Fruit fly (Drosophila melanogaster): Measurements from ENCODE around the gene CG15468.

CG15468 gene

dm6 chrX:4919040-4919881 is 41.7 kb downstream of the CG15468 start (continued):
- TF ChIP-seq Mes4 (GFP tag; optimal IDR thresholded peaks at IDR 0.05), result peak; percentile 51
- peak; percentile 87 for TF ChIP-seq al (GFP tag; IDR thresholded peaks at IDR 0.05)
- no peak for TF ChIP-seq Scr (GFP tag; IDR thresholded peaks at IDR 0.05; ENCODE audit: partially characterized antibody)
- TF ChIP-seq CG5953 (GFP tag; IDR thresholded peaks at IDR 0.05), result peak; percentile 73
- TF ChIP-seq Atf6 (GFP tag; IDR thresholded peaks at IDR 0.05), result peak; percentile 81
- TF ChIP-seq gt (GFP tag; IDR thresholded peaks at IDR 0.05), result no peak; the same call in 1 of the 2 replicates
- peak; percentile 70 for TF ChIP-seq CG1602 (GFP tag; optimal IDR thresholded peaks at IDR 0.05)
- no peak for TF ChIP-seq CG33557 (GFP tag; optimal IDR thresholded peaks at IDR 0.05)
- peak; percentile 68 for TF ChIP-seq CG30431 (GFP tag; optimal IDR thresholded peaks at IDR 0.05)
- peak; percentile 27 for TF ChIP-seq CG15011 (GFP tag; optimal IDR thresholded peaks at IDR 0.05)
- TF ChIP-seq sim (GFP tag; IDR thresholded peaks at IDR 0.05), result peak; percentile 56; the same call in 1 of the 2 replicates
- TF ChIP-seq bab2 (GFP tag; optimal IDR thresholded peaks at IDR 0.05), result peak; percentile 84
- peak; percentile 64 for TF ChIP-seq CG2875 (GFP tag; optimal IDR thresholded peaks at IDR 0.05)
- no peak for TF ChIP-seq knrl (GFP tag; IDR thresholded peaks at IDR 0.05; ENCODE audit: partially characterized antibody)
- TF ChIP-seq CG6813 (GFP tag; optimal IDR thresholded peaks at IDR 0.05), result peak; percentile 35
- TF ChIP-seq HLHmδ (GFP tag; optimal IDR thresholded peaks at IDR 0.05), result no peak
- peak; percentile 86 for TF ChIP-seq Dbx (GFP tag; IDR thresholded peaks at IDR 0.05)
- TF ChIP-seq cato (GFP tag; optimal IDR thresholded peaks at IDR 0.05; ENCODE audit: borderline replicate concordance), result peak; percentile 65
- TF ChIP-seq Camta (GFP tag; optimal IDR thresholded peaks at IDR 0.05), result peak; percentile 54
- TF ChIP-seq Ptx1 (GFP tag; IDR thresholded peaks at IDR 0.05), result peak; percentile 93
- TF ChIP-seq vnd (GFP tag; IDR thresholded peaks at IDR 0.05; ENCODE audit: partially characterized antibody), result no peak
- peak; percentile 17 for TF ChIP-seq CG10267 (tag; optimal IDR thresholded peaks at IDR 0.05)
- TF ChIP-seq CG6689 (GFP tag; IDR thresholded peaks at IDR 0.05), result peak; percentile 84
- TF ChIP-seq H2.0 (GFP tag; IDR thresholded peaks at IDR 0.05), result peak; percentile 89
- peak; percentile 71 for TF ChIP-seq CG17612 (GFP tag; IDR thresholded peaks at IDR 0.05)
- TF ChIP-seq CG7745 (tag; optimal IDR thresholded peaks at IDR 0.05), result no peak
- peak; percentile 72 for TF ChIP-seq fu2 (GFP tag; optimal IDR thresholded peaks at IDR 0.05)
- peak; percentile 62 for TF ChIP-seq slou (GFP tag; optimal IDR thresholded peaks at IDR 0.05)
- TF ChIP-seq Drgx (GFP tag; IDR thresholded peaks at IDR 0.05), result peak; percentile 96
- TF ChIP-seq CG1024 (GFP tag; IDR thresholded peaks at IDR 0.05), result peak; percentile 69; the same call in 1 of the 2 replicates
- TF ChIP-seq CG34422 (GFP tag; IDR thresholded peaks at IDR 0.05), result peak; percentile 87
- TF ChIP-seq NK7.1 (GFP tag; optimal IDR thresholded peaks at IDR 0.05), result peak; percentile 65
- TF ChIP-seq CG12744 (GFP tag; optimal IDR thresholded peaks at IDR 0.05), result peak; percentile 60
- TF ChIP-seq salm (tag; optimal IDR thresholded peaks at IDR 0.05), result peak; percentile 58
- no peak for TF ChIP-seq br (optimal IDR thresholded peaks at IDR 0.05)
- TF ChIP-seq jumu (GFP tag; optimal IDR thresholded peaks at IDR 0.05), result peak; percentile 90
- peak; percentile 36 to 78 for TF ChIP-seq bsh (GFP tag; optimal IDR thresholded peaks at IDR 0.05)
- no peak for TF ChIP-seq mld (GFP tag; IDR thresholded peaks at IDR 0.05; ENCODE audit: partially characterized antibody)
- TF ChIP-seq CG17912 (GFP tag; optimal IDR thresholded peaks at IDR 0.05), result no peak
- peak; percentile 57; the same call in 1 of the 2 replicates for TF ChIP-seq toy (GFP tag; IDR thresholded peaks at IDR 0.05)
- peak; percentile 90 for TF ChIP-seq sob (GFP tag; IDR thresholded peaks at IDR 0.05)
- no peak for TF ChIP-seq bbx (GFP tag; IDR thresholded peaks at IDR 0.05; ENCODE audit: partially characterized antibody)
- peak; percentile 95 for TF ChIP-seq dysf (GFP tag; IDR thresholded peaks at IDR 0.05)
- TF ChIP-seq dati (GFP tag; IDR thresholded peaks at IDR 0.05), result 0 out of 2 replicates have a peak, but pooled peaks have one; percentile 54
- TF ChIP-seq CG18619 (GFP tag; optimal IDR thresholded peaks at IDR 0.05), result peak; percentile 64
- peak; percentile 79 for TF ChIP-seq gro (GFP tag; optimal IDR thresholded peaks at IDR 0.05)
- TF ChIP-seq pfk (GFP tag; optimal IDR thresholded peaks at IDR 0.05), result no peak
- TF ChIP-seq CG7357 (GFP tag; IDR thresholded peaks at IDR 0.05), result peak; percentile 74
- peak; percentile 63 for TF ChIP-seq CG18262 (tag; optimal IDR thresholded peaks at IDR 0.05)

Data from whole organism, embryonic.